Fruit fly (Drosophila melanogaster): ENCODE results near the gene daed.

daed gene

dm6 chr2L:2189100-2189499 lies 27.0 kb downstream of the daed start (continued):
- no peak for TF ChIP-seq so (GFP tag; IDR thresholded peaks at IDR 0.05)
- no peak for TF ChIP-seq CG2120 (GFP tag; optimal IDR thresholded peaks at IDR 0.05)
- TF ChIP-seq bsh (GFP tag; optimal IDR thresholded peaks at IDR 0.05) = peak in 1 of 2 experiments; percentile 94
- no peak for TF ChIP-seq Tbp (GFP tag; optimal IDR thresholded peaks at IDR 0.05)
- TF ChIP-seq Six4 (GFP tag; optimal IDR thresholded peaks at IDR 0.05) = peak; percentile 79
- TF ChIP-seq CG13424 (tag; optimal IDR thresholded peaks at IDR 0.05) = peak; percentile 62
- TF ChIP-seq CG12942 (GFP tag; optimal IDR thresholded peaks at IDR 0.05) = peak; percentile 29
- no peak for TF ChIP-seq D19B (GFP tag; optimal IDR thresholded peaks at IDR 0.05)
- TF ChIP-seq dmrt99B (tag; optimal IDR thresholded peaks at IDR 0.05) = peak; percentile 56
- peak; percentile 53 for TF ChIP-seq Sox100B (GFP tag; optimal IDR thresholded peaks at IDR 0.05)
- TF ChIP-seq CG10274 (GFP tag; optimal IDR thresholded peaks at IDR 0.05) = no peak
- TF ChIP-seq CG14860 (GFP tag; IDR thresholded peaks at IDR 0.05; ENCODE audit: partially characterized antibody) = no peak
- no peak for TF ChIP-seq mam (GFP tag; optimal IDR thresholded peaks at IDR 0.05)
- no peak for TF ChIP-seq slou (GFP tag; optimal IDR thresholded peaks at IDR 0.05)
- TF ChIP-seq az2 (GFP tag; optimal IDR thresholded peaks at IDR 0.05) = peak; percentile 78
- peak; percentile 27 for TF ChIP-seq HHEX (GFP tag; optimal IDR thresholded peaks at IDR 0.05)
- no peak for TF ChIP-seq ham (GFP tag; IDR thresholded peaks at IDR 0.05)
- no peak for TF ChIP-seq Hmr (GFP tag; optimal IDR thresholded peaks at IDR 0.05)
- TF ChIP-seq Optix (GFP tag; IDR thresholded peaks at IDR 0.05) = peak; percentile 59; the same call in 1 of the 3 replicates
- peak; percentile 4 for TF ChIP-seq CG4617 (GFP tag; optimal IDR thresholded peaks at IDR 0.05; ENCODE audit: borderline replicate concordance)
- TF ChIP-seq Taf1 (GFP tag; IDR thresholded peaks at IDR 0.05) = no peak
- no peak for TF ChIP-seq dati (GFP tag; IDR thresholded peaks at IDR 0.05)
- no peak for TF ChIP-seq CG17612 (GFP tag; IDR thresholded peaks at IDR 0.05)
- peak; percentile 42; the same call in 1 of the 2 replicates for TF ChIP-seq peb (GFP tag; IDR thresholded peaks at IDR 0.05)
- TF ChIP-seq CG1602 (GFP tag; optimal IDR thresholded peaks at IDR 0.05) = peak; percentile 69
- TF ChIP-seq CG13296 (GFP tag; optimal IDR thresholded peaks at IDR 0.05) = no peak
- no peak for TF ChIP-seq Dip2 (GFP tag; IDR thresholded peaks at IDR 0.05)
- TF ChIP-seq Camta (GFP tag; optimal IDR thresholded peaks at IDR 0.05) = peak; percentile 57
- TF ChIP-seq CG12391 (tag; optimal IDR thresholded peaks at IDR 0.05) = peak; percentile 77
- TF ChIP-seq nau (GFP tag; optimal IDR thresholded peaks at IDR 0.05) = no peak
- no peak for TF ChIP-seq yki (optimal IDR thresholded peaks at IDR 0.05)
- TF ChIP-seq tna (GFP tag; IDR thresholded peaks at IDR 0.05; ENCODE audit: partially characterized antibody) = no peak
- no peak for TF ChIP-seq CG4854 (GFP tag; optimal IDR thresholded peaks at IDR 0.05)
- no peak for TF ChIP-seq abd-A (tag; optimal IDR thresholded peaks at IDR 0.05)
- peak; percentile 52 for TF ChIP-seq shn (GFP tag; optimal IDR thresholded peaks at IDR 0.05)
- TF ChIP-seq Scr (GFP tag; IDR thresholded peaks at IDR 0.05; ENCODE audit: partially characterized antibody) = no peak
- TF ChIP-seq zfh2 (GFP tag; optimal IDR thresholded peaks at IDR 0.05) = no peak
- TF ChIP-seq pfk (GFP tag; optimal IDR thresholded peaks at IDR 0.05) = no peak
- TF ChIP-seq CG4730 (GFP tag; IDR thresholded peaks at IDR 0.05) = 0 out of 2 replicates have a peak, but pooled peaks have one; percentile 21
- peak; percentile 13 for TF ChIP-seq CG17186 (GFP tag; optimal IDR thresholded peaks at IDR 0.05)
- TF ChIP-seq Xbp1 (GFP tag; optimal IDR thresholded peaks at IDR 0.05) = peak; percentile 67
- TF ChIP-seq CrebB (tag; optimal IDR thresholded peaks at IDR 0.05) = no peak
- peak; percentile 32 for TF ChIP-seq stwl (tag; optimal IDR thresholded peaks at IDR 0.05)
- no peak for TF ChIP-seq CG6791 (GFP tag; IDR thresholded peaks at IDR 0.05; ENCODE audit: partially characterized antibody)
- peak; percentile 76 for TF ChIP-seq CG10267 (tag; optimal IDR thresholded peaks at IDR 0.05)
- TF ChIP-seq fru (optimal IDR thresholded peaks at IDR 0.05) = no peak
- TF ChIP-seq CG11398 (GFP tag; optimal IDR thresholded peaks at IDR 0.05) = peak; percentile 47
- TF ChIP-seq BtbVII (GFP tag; optimal IDR thresholded peaks at IDR 0.05) = no peak
- peak; percentile 14 for TF ChIP-seq CG17568 (GFP tag; optimal IDR thresholded peaks at IDR 0.05)
- peak; percentile 67 for TF ChIP-seq Side (GFP tag; optimal IDR thresholded peaks at IDR 0.05)
- TF ChIP-seq unpg (GFP tag; optimal IDR thresholded peaks at IDR 0.05) = peak; percentile 73
